Worm (Caenorhabditis elegans) whole organism, L1 larva: Measurements from ENCODE around the gene ceh-86.
A peak's percentile ranks its signal among the peaks of the same experiment; 100 is the strongest.

Experiments
- C04F5.9 ChIP-seq: sonication (generic microtip); optimal IDR thresholded peaks from 2 replicates; lab custom pipeline; 2016; ENCODE audit warnings: missing genetic modification characterization, missing compliant biosample characterization
- C16A3.4 ChIP-seq: fragments of 150-350 bp; optimal IDR thresholded peaks from 2 replicates; lab custom pipeline; 2014; ENCODE audit warnings: missing biosample characterization, missing genetic modification characterization
- F16B12.6 ChIP-seq: fragments of 150-350 bp; optimal IDR thresholded peaks from 2 replicates; lab custom pipeline; 2014; ENCODE audit warnings: missing biosample characterization, missing genetic modification characterization
- alr-1 ChIP-seq: fragments of 200-800 bp; sonication (Bioruptor generic); optimal IDR thresholded peaks from 2 replicates; lab custom pipeline; 2018; ENCODE audit warnings: borderline replicate concordance, mild to moderate bottlenecking, missing genetic modification characterization, missing compliant biosample characterization
- aly-2 ChIP-seq: fragments of 150-350 bp; optimal IDR thresholded peaks from 2 replicates; lab custom pipeline; 2014; ENCODE audit warnings: missing biosample characterization, missing genetic modification characterization
- blmp-1 ChIP-seq: fragments of 150-350 bp; optimal IDR thresholded peaks from 2 replicates; lab custom pipeline; 2014; ENCODE audit warnings: missing biosample characterization, missing genetic modification characterization
- ceh-88 ChIP-seq: fragments of 200-800 bp; sonication (Bioruptor generic); IDR thresholded peaks from 2 replicates; pipeline ENCODE4 v1.3.6; 2022; ENCODE audit warnings: missing genetic modification characterization, missing compliant biosample characterization
- ceh-90 ChIP-seq: sonication (generic microtip); optimal IDR thresholded peaks from 2 replicates; lab custom pipeline; 2016; ENCODE audit warnings: missing genetic modification characterization, missing compliant biosample characterization
- dpl-1 ChIP-seq, 3 experiments: fragments of 150-350 bp in 2 of 3; sonication (generic microtip) in 1 of 3; optimal IDR thresholded peaks; 2 replicates each; lab custom pipeline; 2014 to 2017; ENCODE audit warnings: missing biosample characterization in 3 of 3, missing genetic modification characterization in 3 of 3, missing genetic modification reagents in 3 of 3
- efl-1 ChIP-seq, 4 experiments: fragments of 150-350 bp; optimal IDR thresholded peaks in 3 of 4; peaks in 1 of 4; 1 replicate in 1 of 4; 2 replicates in 3 of 4; lab custom pipeline; 2014; ENCODE audit warnings: missing biosample characterization in 2 of 4, missing genetic modification characterization in 2 of 4, missing genetic modification reagents in 2 of 4
- egl-27 ChIP-seq, 2 experiments: fragments of 150-350 bp in 1 of 2; sonication (generic microtip); optimal IDR thresholded peaks; 3 replicates each; lab custom pipeline; 2017 to 2018; ENCODE audit warnings: missing biosample characterization in 2 of 2, missing genetic modification characterization in 2 of 2, missing genetic modification reagents in 2 of 2
- elt-2 ChIP-seq: sonication (generic microtip); optimal IDR thresholded peaks from 2 replicates; lab custom pipeline; 2016; ENCODE audit warnings: missing genetic modification characterization, mild to moderate bottlenecking, inconsistent platforms, missing compliant biosample characterization, missing genetic modification reagents
- ets-5 ChIP-seq: fragments of 200-800 bp; sonication (Bioruptor generic); IDR thresholded peaks from 2 replicates; pipeline ENCODE4 v1.3.6; 2022; ENCODE audit warnings: missing genetic modification characterization, missing compliant biosample characterization
- fkh-4 ChIP-seq: sonication (generic microtip); optimal IDR thresholded peaks from 2 replicates; lab custom pipeline; 2016; ENCODE audit warnings: missing compliant biosample characterization, missing genetic modification characterization, borderline replicate concordance
- hlh-17 ChIP-seq: fragments of 200-800 bp; sonication (Bioruptor generic); optimal IDR thresholded peaks from 2 replicates; lab custom pipeline; 2018; ENCODE audit warnings: missing genetic modification characterization, mild to moderate bottlenecking, missing compliant biosample characterization, moderate library complexity, borderline replicate concordance
- hpl-2 ChIP-seq: fragments of 150-350 bp; optimal IDR thresholded peaks from 2 replicates; lab custom pipeline; 2014; ENCODE audit warnings: missing biosample characterization, missing genetic modification reagents, missing genetic modification characterization
- irx-1 ChIP-seq: sonication (generic microtip); optimal IDR thresholded peaks from 2 replicates; lab custom pipeline; 2016; ENCODE audit warnings: missing genetic modification characterization, missing compliant biosample characterization
- isw-1 ChIP-seq: fragments of 200-800 bp; sonication (Bioruptor generic); IDR thresholded peaks from 2 replicates; pipeline ENCODE4 v1.3.6; 2022; ENCODE audit warnings: missing genetic modification characterization, missing compliant biosample characterization
- lin-15B ChIP-seq: fragments of 150-350 bp; sonication (generic microtip); optimal IDR thresholded peaks from 3 replicates; lab custom pipeline; 2014; ENCODE audit warnings: missing biosample characterization, missing genetic modification characterization
- lin-35 ChIP-seq, 2 experiments: fragments of 150-350 bp; optimal IDR thresholded peaks; 2 replicates each; lab custom pipeline; 2014; ENCODE audit warnings: missing biosample characterization in 2 of 2, missing genetic modification characterization in 2 of 2, missing genetic modification reagents in 2 of 2
- lir-3 ChIP-seq: sonication (generic microtip); optimal IDR thresholded peaks from 2 replicates; lab custom pipeline; 2016; ENCODE audit warnings: mild to moderate bottlenecking, missing genetic modification characterization, moderate library complexity, missing compliant biosample characterization; ENCODE audit not compliant: poor library complexity
- lsy-2 ChIP-seq, 2 experiments: fragments of 150-350 bp; optimal IDR thresholded peaks; 2 replicates each; lab custom pipeline; 2014; ENCODE audit warnings: missing biosample characterization in 2 of 2, missing genetic modification characterization in 2 of 2
- mab-9 ChIP-seq: fragments of 200-800 bp; sonication (Bioruptor generic); IDR thresholded peaks from 2 replicates; pipeline ENCODE4 v1.3.6; 2022; ENCODE audit warnings: missing genetic modification reagents, missing genetic modification characterization, missing compliant biosample characterization
- mdl-1 ChIP-seq, 2 experiments: fragments of 150-350 bp; optimal IDR thresholded peaks; 2 replicates each; lab custom pipeline; 2014 to 2017; ENCODE audit warnings: missing biosample characterization in 2 of 2, missing genetic modification characterization in 2 of 2, inconsistent platforms in 1 of 2
- mef-2 ChIP-seq: fragments of 150-350 bp; optimal IDR thresholded peaks from 2 replicates; lab custom pipeline; 2014; ENCODE audit warnings: missing biosample characterization, missing genetic modification characterization
- mep-1 ChIP-seq: fragments of 150-350 bp; optimal IDR thresholded peaks from 2 replicates; lab custom pipeline; 2014; ENCODE audit warnings: missing biosample characterization, missing genetic modification characterization
- nhr-76 ChIP-seq: sonication (generic microtip); optimal IDR thresholded peaks from 2 replicates; lab custom pipeline; 2017; ENCODE audit warnings: missing biosample characterization, missing genetic modification characterization
- nhr-77 ChIP-seq: fragments of 150-350 bp; optimal IDR thresholded peaks from 2 replicates; lab custom pipeline; 2014; ENCODE audit warnings: missing biosample characterization, missing genetic modification characterization
- nhr-90 ChIP-seq: sonication (generic microtip); optimal IDR thresholded peaks from 2 replicates; lab custom pipeline; 2016; ENCODE audit warnings: mild to moderate bottlenecking, missing genetic modification characterization, missing compliant biosample characterization; ENCODE audit not compliant: poor library complexity
- pax-3 ChIP-seq: fragments of 200-800 bp; sonication (Bioruptor generic); optimal IDR thresholded peaks from 2 replicates; lab custom pipeline; 2018; ENCODE audit warnings: mild to moderate bottlenecking, missing genetic modification characterization, moderate library complexity, missing compliant biosample characterization
- snpc-4 ChIP-seq: fragments of 150-350 bp; optimal IDR thresholded peaks from 2 replicates; lab custom pipeline; 2014; ENCODE audit warnings: missing biosample characterization, missing genetic modification characterization
- tbx-2 ChIP-seq: sonication (generic microtip); optimal IDR thresholded peaks from 2 replicates; lab custom pipeline; 2016; ENCODE audit warnings: missing genetic modification characterization, missing compliant biosample characterization
- unc-130 ChIP-seq: fragments of 150-350 bp; optimal IDR thresholded peaks from 2 replicates; lab custom pipeline; 2017; ENCODE audit warnings: missing biosample characterization, missing genetic modification characterization, inconsistent platforms
- zag-1 ChIP-seq: fragments of 150-350 bp; optimal IDR thresholded peaks from 2 replicates; lab custom pipeline; 2014; ENCODE audit warnings: missing biosample characterization, missing genetic modification characterization
- ztf-11 ChIP-seq, 2 experiments: sonication (generic microtip); optimal IDR thresholded peaks; 2 replicates each; lab custom pipeline; 2016 to 2017; ENCODE audit warnings: missing genetic modification characterization in 2 of 2, missing biosample characterization in 1 of 2, missing compliant biosample characterization in 1 of 2

The ceh-86 gene

DNA sequence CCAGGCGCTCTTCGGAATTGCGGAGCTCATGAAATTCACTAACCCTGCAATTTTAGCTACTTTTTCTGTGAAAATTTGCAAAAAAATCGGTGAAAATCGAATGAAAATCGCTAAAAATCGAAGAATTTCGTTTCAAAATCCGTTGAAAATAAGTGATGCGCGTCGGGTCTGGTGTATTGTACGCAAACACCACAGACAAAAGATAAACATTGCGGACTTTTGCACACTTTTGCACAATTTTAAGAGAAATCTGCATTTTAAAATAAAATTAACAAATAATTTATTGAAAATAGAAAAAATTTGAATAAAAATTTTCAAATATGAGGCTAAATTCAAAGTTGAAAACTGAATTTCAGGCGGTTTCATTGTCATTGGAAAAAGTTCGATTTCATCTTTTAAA, 47.2 kb upstream of the ceh-86 start, which contains the start of gene F53G2.12:
F53G2.12 (minus strand) TSS at position 44 of the 400 bp plus-strand sequence.
- TF ChIP-seq mep-1 (tag; lab: Kevin White, UChicago) = peak; percentile 7
- TF ChIP-seq isw-1 = no peak
- TF ChIP-seq lin-35 (GFP tag; optimal IDR thresholded peaks at IDR 0.05; lab: Kevin White, UChicago) = peak in 1 of 2 experiments; percentile 36
- no peak for TF ChIP-seq nhr-76 (tag; lab: Kevin White, UChicago)
- TF ChIP-seq ceh-90 (tag; lab: Kevin White, UChicago) = peak; percentile 2
- peak; percentile 14 for TF ChIP-seq C04F5.9
- TF ChIP-seq lsy-2 (tag; optimal IDR thresholded peaks at IDR 0.05; lab: Kevin White, UChicago) = peak; percentile 52 to 54
- no peak for TF ChIP-seq aly-2 (tag; lab: Kevin White, UChicago)
- TF ChIP-seq mab-9 (GFP tag; lab: Robert Waterston, UW) = no peak
- peak; percentile 82 for TF ChIP-seq F16B12.6
- TF ChIP-seq elt-2 = no peak
- TF ChIP-seq efl-1 (optimal IDR thresholded peaks at IDR 0.05; lab: Kevin White, UChicago) = peak; percentile 36 to 47
- peak; percentile 54 to 95 for TF ChIP-seq efl-1 (GFP tag; optimal IDR thresholded peaks at IDR 0.05 in 1 of 2; lab: Kevin White, UChicago)
- TF ChIP-seq dpl-1 (GFP tag; optimal IDR thresholded peaks at IDR 0.05; lab: Kevin White, UChicago) = peak; percentile 6 to 57 (median 46)
- TF ChIP-seq fkh-4 = no peak

DNA sequence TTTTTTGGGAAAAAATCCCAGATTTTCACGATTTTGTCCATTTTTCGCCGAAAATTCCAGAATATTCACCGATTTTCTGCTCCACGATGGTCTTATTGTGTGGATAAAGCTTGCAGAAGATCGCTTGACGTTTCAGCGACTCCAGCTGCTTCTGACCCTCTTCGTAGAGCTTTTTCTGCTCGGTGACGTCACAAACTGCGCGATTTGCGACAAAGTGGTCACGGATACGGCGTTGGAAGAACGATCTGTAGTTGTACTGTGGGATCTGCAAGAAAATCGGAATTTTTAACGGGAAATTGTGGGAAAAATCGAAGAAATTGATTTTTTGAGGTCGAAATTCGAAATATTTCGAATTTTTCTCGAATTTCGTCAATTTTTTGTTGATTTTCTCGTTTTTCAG, 46.7 kb upstream of the ceh-86 start, which contains the start of gene mnat-1:
mnat-1 (minus strand) TSS at position 101 of the 400 bp plus-strand sequence.
- no peak for TF ChIP-seq blmp-1
- no peak for TF ChIP-seq mab-9 (GFP tag; lab: Robert Waterston, UW)
- no peak for TF ChIP-seq unc-130
- TF ChIP-seq mep-1 (tag; lab: Kevin White, UChicago) = no peak
- no peak for TF ChIP-seq tbx-2
- TF ChIP-seq pax-3 (tag; lab: Kevin White, UChicago) = no peak
- TF ChIP-seq ets-5 (GFP tag; lab: Robert Waterston, UW) = no peak
- no peak for TF ChIP-seq ceh-88
- no peak for TF ChIP-seq efl-1 (optimal IDR thresholded peaks at IDR 0.05; lab: Kevin White, UChicago)
- TF ChIP-seq efl-1 (GFP tag; optimal IDR thresholded peaks at IDR 0.05 in 1 of 2; lab: Kevin White, UChicago) = no peak
- TF ChIP-seq alr-1 (tag; lab: Kevin White, UChicago) = no peak
- TF ChIP-seq lin-15B = no peak

- TF ChIP-seq aly-2 (tag; lab: Kevin White, UChicago) (no peak), irx-1 (tag; lab: Kevin White, UChicago) (no peak), C04F5.9 (no peak), mdl-1 (tag; optimal IDR thresholded peaks at IDR 0.05; lab: Kevin White, UChicago) (no peak), F16B12.6 (no peak), ztf-11 (tag; optimal IDR thresholded peaks at IDR 0.05; lab: Kevin White, UChicago) (no peak), nhr-77 (tag; lab: Kevin White, UChicago) (no peak), fkh-4 (no peak), ceh-88 (no peak), pax-3 (tag; lab: Kevin White, UChicago) (no peak), hpl-2 (GFP tag; lab: Kevin White, UChicago) (no peak), egl-27 (tag; optimal IDR thresholded peaks at IDR 0.05; lab: Kevin White, UChicago) (no peak), hlh-17 (GFP tag; lab: Kevin White, UChicago) (no peak), mab-9 (GFP tag; lab: Robert Waterston, UW) (no peak), snpc-4 (no peak), lir-3 (tag; lab: Kevin White, UChicago) (no peak), lin-15B (no peak), unc-130 (no peak), mef-2 (no peak)
Measured at ce11 chrII:2473270-2473669, 41.4 kb upstream of the ceh-86 start, which contains the start of gene tsr-1. tsr-1 (minus strand) TSS chrII:2473370.

- no peak for TF ChIP-seq C16A3.4 (tag; lab: Kevin White, UChicago)
Measured at ce11 chrII:2468885-2469284, 37.0 kb upstream of the ceh-86 start.

DNA sequence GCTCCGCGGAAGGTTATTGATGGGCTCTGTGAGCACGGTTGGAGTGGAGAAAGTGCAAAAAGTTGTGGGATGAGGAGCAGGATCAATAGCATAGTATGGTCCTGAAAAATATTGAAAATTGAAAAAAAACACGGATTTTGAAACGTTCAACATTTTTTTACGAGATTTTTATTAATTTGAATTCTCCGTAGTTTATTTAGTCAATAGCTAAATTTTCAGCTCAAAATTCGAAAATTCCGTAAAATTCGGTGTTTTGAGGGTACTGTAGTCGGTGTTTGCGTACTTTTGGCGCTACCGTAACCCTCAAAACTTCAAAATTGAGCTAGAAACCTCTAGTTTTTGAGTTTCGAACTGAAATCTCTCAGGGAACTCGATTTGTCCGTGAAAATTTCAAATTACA, 27.0 kb upstream of the ceh-86 start, which contains the start of gene pqn-42:
pqn-42 (minus strand) TSS at position 101 of the 400 bp plus-strand sequence.
- no peak for TF ChIP-seq zag-1 (tag; lab: Kevin White, UChicago)
- TF ChIP-seq lir-3 (tag; lab: Kevin White, UChicago) = no peak
- TF ChIP-seq nhr-90 = no peak
